Fruit fly (Drosophila melanogaster) S2 (cell line): Measurements from ENCODE around the gene CG12091.

Source experiments
- CG8478 ChIP-seq: fragments of >200 bp; optimal IDR thresholded peaks from 2 replicates; lab custom pipeline; 2018
- CTCF ChIP-seq, 2 experiments: fragments of >200 bp; optimal IDR thresholded peaks; 2 replicates each; lab custom pipeline; 2018

The CG12091 gene

dm6 chr3L:1533699-1534431, 2.8 kb downstream of the CG12091 start, which contains the start of gene Iml1:
Gene Iml1 (minus strand): TSS chr3L:1534034.
- TF ChIP-seq CTCF (optimal IDR thresholded peaks at IDR 0.05; lab: Kevin White, UChicago) (no peak), CG8478 (lab: Kevin White, UChicago) (no peak)

dm6 chr3L:1531159-1531558, 5.5 kb downstream of the CG12091 start, which contains the start of gene Ir62a:
Gene Ir62a (minus strand): TSS chr3L:1531259.
- no peak for TF ChIP-seq CTCF (optimal IDR thresholded peaks at IDR 0.05; lab: Kevin White, UChicago)
- no peak for TF ChIP-seq CG8478 (lab: Kevin White, UChicago)

dm6 chr3L:1518715-1519603, 17.7 kb downstream of the CG12091 start:
- TF ChIP-seq CTCF (optimal IDR thresholded peaks at IDR 0.05; lab: Kevin White, UChicago) (no peak), CG8478 (lab: Kevin White, UChicago) (no peak)

dm6 chr3L:1517274-1518047, 19.2 kb downstream of the CG12091 start:
- TF ChIP-seq CG8478 (lab: Kevin White, UChicago) (no peak), CTCF (optimal IDR thresholded peaks at IDR 0.05; lab: Kevin White, UChicago) (peak in 1 of 2 experiments; percentile 12)

dm6 chr3L:1516631-1517273, 19.9 kb downstream of the CG12091 start, which contains the start of gene cue:
Gene cue (minus strand): TSS chr3L:1517271.
- TF ChIP-seq CG8478 (lab: Kevin White, UChicago) (no peak), CTCF (optimal IDR thresholded peaks at IDR 0.05; lab: Kevin White, UChicago) (no peak)

dm6 chr3L:1515820-1516540, 20.7 kb downstream of the CG12091 start:
- TF ChIP-seq CG8478 (lab: Kevin White, UChicago) (no peak), CTCF (optimal IDR thresholded peaks at IDR 0.05; lab: Kevin White, UChicago) (no peak)

dm6 chr3L:1502086-1502893, 34.3 kb downstream of the CG12091 start, which contains the start of the genes hfp and Psa:
Gene hfp (minus strand): TSS chr3L:1502590.
Gene Psa (plus strand): TSS chr3L:1502843.
- no peak for TF ChIP-seq CG8478 (lab: Kevin White, UChicago)
- TF ChIP-seq CTCF (optimal IDR thresholded peaks at IDR 0.05; lab: Kevin White, UChicago), result no peak

- TF ChIP-seq CTCF (optimal IDR thresholded peaks at IDR 0.05; lab: Kevin White, UChicago), result peak in 1 of 2 experiments; percentile 6
- no peak for TF ChIP-seq CG8478 (lab: Kevin White, UChicago)
Observed at dm6 chr3L:1496408-1496807, 40.2 kb downstream of the CG12091 start, which contains the start of gene CG12084. Gene CG12084 (minus strand): TSS chr3L:1496643.

- TF ChIP-seq CTCF (optimal IDR thresholded peaks at IDR 0.05; lab: Kevin White, UChicago), result no peak
- no peak for TF ChIP-seq CG8478 (lab: Kevin White, UChicago)
Observed at dm6 chr3L:1495803-1496202, 40.8 kb downstream of the CG12091 start.

dm6 chr3L:1489523-1489922, 47.1 kb downstream of the CG12091 start, which contains the start of gene stet:
Gene stet (minus strand): TSS chr3L:1489547.
- TF ChIP-seq CTCF (optimal IDR thresholded peaks at IDR 0.05; lab: Kevin White, UChicago), result no peak
- TF ChIP-seq CG8478 (lab: Kevin White, UChicago), result no peak

dm6 chr3L:1488592-1489183, 47.9 kb downstream of the CG12091 start:
- no peak for TF ChIP-seq CG8478 (lab: Kevin White, UChicago)
- TF ChIP-seq CTCF (optimal IDR thresholded peaks at IDR 0.05; lab: Kevin White, UChicago), result no peak
